Worm (Caenorhabditis elegans) whole organism, L4/young adult: ENCODE data around the gene tsfm-1.

Experiments used
- W03F9.2 ChIP-seq: fragments of 150-350 bp; optimal IDR thresholded peaks from 2 replicates; lab custom pipeline; 2014; ENCODE audit warnings: missing biosample characterization, missing genetic modification characterization
- him-1 ChIP-seq: sonication (generic microtip); optimal IDR thresholded peaks from 2 replicates; lab custom pipeline; 2016; ENCODE audit warnings: missing genotype, missing genetic modification reagents, missing genetic modification characterization, missing compliant biosample characterization

ce11 chrV:12281508-12281907 is 10.2 kb upstream of the tsfm-1 start:
- TF ChIP-seq him-1 (tag; lab: Kevin White, UChicago), result no peak
- no peak for TF ChIP-seq W03F9.2 (tag; lab: Kevin White, UChicago)
